Fruit fly (Drosophila melanogaster) whole organism: ENCODE measurements around the gene CG10616.

Experiments used
- CG8478 ChIP-seq: fragments of >200 bp; optimal IDR thresholded peaks from 2 replicates; lab custom pipeline; 2018; ENCODE audit warnings: inconsistent platforms
- Dll ChIP-seq: fragments of >200 bp; optimal IDR thresholded peaks from 2 replicates; lab custom pipeline; 2017
- EcR ChIP-seq, 2 experiments: fragments of >200 bp; optimal IDR thresholded peaks; 2 replicates each; lab custom pipeline; 2017; ENCODE audit warnings: missing biosample characterization in 2 of 2, missing genetic modification characterization in 2 of 2, missing genetic modification reagents in 2 of 2
- pan ChIP-seq: fragments of >200 bp; optimal IDR thresholded peaks from 2 replicates; lab custom pipeline; 2017
- psq ChIP-seq: fragments of >200 bp; optimal IDR thresholded peaks from 2 replicates; lab custom pipeline; 2017

dm6 chr3L:12468016-12468415 lies 3.5 kb upstream of the CG10616 start, which contains the start of gene eyg:
- TF ChIP-seq psq (lab: Kevin White, UChicago) (no peak), pan (lab: Kevin White, UChicago) (no peak), EcR (GFP tag; optimal IDR thresholded peaks at IDR 0.05; lab: Kevin White, UChicago) (no peak), CG8478 (peak; percentile 94), Dll (peak; percentile 34)
